Worm (Caenorhabditis elegans): ENCODE results near the gene C34F6.12.

ce11 chrX:11190443-11190842 lies 36.1 kb downstream of the C34F6.12 start:
- TF ChIP-seq nhr-76 (tag; optimal IDR thresholded peaks at IDR 0.05) (no peak), fos-1 (tag; optimal IDR thresholded peaks at IDR 0.05) (no peak), snpc-4 (tag; optimal IDR thresholded peaks at IDR 0.05) (no peak), R02D3.7 (tag; optimal IDR thresholded peaks at IDR 0.05) (no peak), fkh-10 (GFP tag; optimal IDR thresholded peaks at IDR 0.05) (no peak), zag-1 (tag; optimal IDR thresholded peaks at IDR 0.05) (no peak), unc-62 (GFP tag; optimal IDR thresholded peaks at IDR 0.05) (no peak)
